Worm (Caenorhabditis elegans) whole organism, L2 larva: ENCODE data around the gene C50H2.4.
A peak's percentile ranks its signal among the peaks of the same experiment; 100 is the strongest.

Source experiments
- C34F6.9 ChIP-seq: fragments of 150-350 bp; optimal IDR thresholded peaks from 2 replicates; lab custom pipeline; 2014; ENCODE audit warnings: missing biosample characterization, missing genetic modification characterization
- F13H6.1 ChIP-seq: sonication (generic microtip); optimal IDR thresholded peaks from 2 replicates; lab custom pipeline; 2016; ENCODE audit warnings: missing genetic modification characterization, missing compliant biosample characterization
- R02D3.7 ChIP-seq: fragments of 150-350 bp; optimal IDR thresholded peaks from 2 replicates; lab custom pipeline; 2014; ENCODE audit warnings: missing biosample characterization, missing genetic modification characterization
- Y55F3AM.14 ChIP-seq: fragments of 200-800 bp; sonication (Bioruptor generic); optimal IDR thresholded peaks from 2 replicates; lab custom pipeline; 2018; ENCODE audit warnings: mild to moderate bottlenecking, missing genetic modification characterization, missing compliant biosample characterization
- alr-1 ChIP-seq: fragments of 150-350 bp; optimal IDR thresholded peaks from 2 replicates; lab custom pipeline; 2014; ENCODE audit warnings: missing biosample characterization, missing genetic modification characterization
- ama-1 ChIP-seq: fragments of 150-350 bp; optimal IDR thresholded peaks from 2 replicates; lab custom pipeline; 2018; ENCODE audit warnings: inconsistent platforms
- blmp-1 ChIP-seq: sonication (generic microtip); optimal IDR thresholded peaks from 2 replicates; lab custom pipeline; 2017; ENCODE audit warnings: missing genetic modification characterization, mild to moderate bottlenecking, missing compliant biosample characterization, antibody characterized with exemption, moderate library complexity; ENCODE audit not compliant: insufficient read depth
- crh-2 ChIP-seq: sonication (generic microtip); optimal IDR thresholded peaks from 2 replicates; lab custom pipeline; 2017; ENCODE audit warnings: missing biosample characterization, missing genetic modification characterization
- dmd-4 ChIP-seq: sonication (generic microtip); optimal IDR thresholded peaks from 2 replicates; lab custom pipeline; 2017; ENCODE audit warnings: missing biosample characterization, missing genetic modification characterization
- egl-27 ChIP-seq: sonication (generic microtip); optimal IDR thresholded peaks from 3 replicates; lab custom pipeline; 2017; ENCODE audit warnings: missing biosample characterization, missing genetic modification reagents, missing genetic modification characterization
- elt-1 ChIP-seq: fragments of 150-350 bp; optimal IDR thresholded peaks from 2 replicates; lab custom pipeline; 2014; ENCODE audit warnings: missing biosample characterization, missing genetic modification characterization
- elt-3 ChIP-seq: sonication (generic microtip); optimal IDR thresholded peaks from 2 replicates; lab custom pipeline; 2017; ENCODE audit warnings: missing biosample characterization, missing genetic modification characterization
- fos-1 ChIP-seq: fragments of 150-350 bp; optimal IDR thresholded peaks from 2 replicates; lab custom pipeline; 2014; ENCODE audit warnings: missing biosample characterization, missing genetic modification characterization
- lin-11 ChIP-seq: fragments of 150-350 bp; sonication (generic microtip); optimal IDR thresholded peaks from 2 replicates; lab custom pipeline; 2014; ENCODE audit warnings: missing biosample characterization, missing genetic modification characterization, inconsistent platforms, mixed read lengths
- lsy-2 ChIP-seq, 2 experiments: fragments of 150-350 bp in 1 of 2; sonication (generic microtip) in 1 of 2; optimal IDR thresholded peaks; 2 replicates each; lab custom pipeline; 2014 to 2017; ENCODE audit warnings: missing biosample characterization in 2 of 2, missing genetic modification characterization in 2 of 2
- mbf-1 ChIP-seq: sonication (generic microtip); optimal IDR thresholded peaks from 2 replicates; lab custom pipeline; 2017; ENCODE audit warnings: missing biosample characterization, missing genetic modification characterization
- mdl-1 ChIP-seq, 2 experiments: fragments of 150-350 bp in 1 of 2; sonication (generic microtip) in 1 of 2; optimal IDR thresholded peaks; 2 replicates each; lab custom pipeline; 2017; ENCODE audit warnings: missing biosample characterization in 2 of 2, missing genetic modification characterization in 2 of 2
- nhr-11 ChIP-seq: fragments of 150-350 bp; optimal IDR thresholded peaks from 2 replicates; lab custom pipeline; 2014; ENCODE audit warnings: missing biosample characterization, missing genetic modification characterization
- nhr-12 ChIP-seq: fragments of 150-350 bp; optimal IDR thresholded peaks from 2 replicates; lab custom pipeline; 2014; ENCODE audit warnings: missing biosample characterization, missing genetic modification characterization
- nhr-129 ChIP-seq: fragments of 150-350 bp; optimal IDR thresholded peaks from 2 replicates; lab custom pipeline; 2014; ENCODE audit warnings: missing biosample characterization, missing genetic modification characterization
- nhr-21 ChIP-seq: fragments of 150-350 bp; optimal IDR thresholded peaks from 2 replicates; lab custom pipeline; 2014; ENCODE audit warnings: missing biosample characterization, missing genetic modification characterization
- nhr-23 ChIP-seq: fragments of 150-350 bp; optimal IDR thresholded peaks from 2 replicates; lab custom pipeline; 2014; ENCODE audit warnings: missing biosample characterization, missing genetic modification reagents, missing genetic modification characterization
- nhr-25 ChIP-seq: fragments of 150-350 bp; sonication (generic microtip); optimal IDR thresholded peaks from 3 replicates; lab custom pipeline; 2014; ENCODE audit warnings: missing biosample characterization, missing genetic modification characterization
- nhr-6 ChIP-seq: fragments of 150-350 bp; optimal IDR thresholded peaks from 2 replicates; lab custom pipeline; 2014; ENCODE audit warnings: missing biosample characterization, missing genetic modification characterization
- nhr-77 ChIP-seq: fragments of 150-350 bp; optimal IDR thresholded peaks from 2 replicates; lab custom pipeline; 2014; ENCODE audit warnings: missing biosample characterization, missing genetic modification characterization
- peb-1 ChIP-seq: fragments of 150-350 bp; optimal IDR thresholded peaks from 2 replicates; lab custom pipeline; 2014; ENCODE audit warnings: missing biosample characterization, missing genetic modification characterization
- skn-1 ChIP-seq: sonication (generic microtip); optimal IDR thresholded peaks from 2 replicates; lab custom pipeline; 2017; ENCODE audit warnings: missing biosample characterization, missing genetic modification characterization
- sma-3 ChIP-seq: sonication (generic microtip); optimal IDR thresholded peaks from 2 replicates; lab custom pipeline; 2016; ENCODE audit warnings: missing genetic modification reagents, missing genetic modification characterization, missing compliant biosample characterization
- sma-9 ChIP-seq, 2 experiments: fragments of 150-350 bp in 1 of 2; sonication (generic microtip) in 1 of 2; optimal IDR thresholded peaks; 2 replicates each; lab custom pipeline; 2014 to 2016; ENCODE audit warnings: missing genetic modification characterization in 2 of 2, mild to moderate bottlenecking in 1 of 2, missing biosample characterization in 1 of 2, missing compliant biosample characterization in 1 of 2, missing genetic modification reagents in 1 of 2, moderate library complexity in 1 of 2
- snpc-4 ChIP-seq: fragments of 150-350 bp; optimal IDR thresholded peaks from 2 replicates; lab custom pipeline; 2014; ENCODE audit warnings: missing biosample characterization, missing genetic modification characterization
- unc-39 ChIP-seq: fragments of 150-350 bp; optimal IDR thresholded peaks from 2 replicates; lab custom pipeline; 2014; ENCODE audit warnings: missing biosample characterization, missing genetic modification characterization
- unc-55 ChIP-seq: fragments of 150-350 bp; sonication (generic microtip); optimal IDR thresholded peaks from 3 replicates; lab custom pipeline; 2014; ENCODE audit warnings: missing biosample characterization, missing genetic modification reagents, missing genetic modification characterization
- zag-1 ChIP-seq: fragments of 150-350 bp; optimal IDR thresholded peaks from 2 replicates; lab custom pipeline; 2014; ENCODE audit warnings: missing biosample characterization, missing genetic modification characterization
- ztf-11 ChIP-seq: sonication (generic microtip); optimal IDR thresholded peaks from 2 replicates; lab custom pipeline; 2017; ENCODE audit warnings: missing biosample characterization, missing genetic modification characterization

Gene C50H2.4

DNA sequence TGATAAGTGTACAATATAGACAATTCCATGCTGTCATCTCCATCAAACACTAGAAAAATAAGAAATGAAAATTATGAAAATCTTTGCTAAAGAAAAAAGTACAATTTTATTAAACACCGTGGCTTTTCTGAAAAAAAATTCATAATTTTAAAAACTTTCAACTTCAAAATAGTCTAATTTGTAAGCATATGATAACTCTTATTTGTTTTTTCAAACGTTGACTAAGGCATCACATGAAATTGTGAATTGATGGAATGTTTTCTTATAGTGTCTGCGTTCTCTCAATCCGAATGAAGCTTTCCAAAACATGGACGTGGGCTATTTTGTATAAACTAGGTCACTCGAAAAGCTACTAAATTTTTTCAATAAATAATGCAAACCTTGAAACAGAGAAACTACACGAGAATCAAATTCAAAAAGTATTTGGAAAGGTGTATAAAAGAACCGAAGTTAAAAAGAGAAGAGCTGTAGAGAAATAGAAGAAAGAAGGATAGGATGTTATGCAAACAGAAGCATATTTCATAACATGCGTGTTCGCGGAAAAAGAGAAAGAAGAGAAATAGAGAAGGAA lies 30.8 kb upstream of the C50H2.4 start, which contains the start of gene clp-9:
Gene clp-9 (minus strand): TSS at position 51 of the 571 bp plus-strand sequence.
- TF ChIP-seq lin-11 (no peak), unc-55 (GFP tag; lab: Kevin White, UChicago) (peak; percentile 77), C34F6.9 (peak; percentile 31)

- TF ChIP-seq nhr-23 (tag; lab: Kevin White, UChicago) (no peak), nhr-25 (no peak), F13H6.1 (no peak), nhr-6 (tag; lab: Kevin White, UChicago) (no peak), fos-1 (tag; lab: Kevin White, UChicago) (peak; percentile 57), peb-1 (tag; lab: Kevin White, UChicago) (no peak), lsy-2 (tag; optimal IDR thresholded peaks at IDR 0.05; lab: Kevin White, UChicago) (no peak), ztf-11 (tag; lab: Kevin White, UChicago) (no peak), crh-2 (tag; lab: Kevin White, UChicago) (peak; percentile 30)
Observed at ce11 chrV:9889629-9890028, 27.1 kb upstream of the C50H2.4 start, which contains the start of gene fshr-1. Gene fshr-1, plus strand, starts transcription at chrV:9889837.

ce11 chrV:9899278-9899677 lies 17.5 kb upstream of the C50H2.4 start, which contains the start of gene egl-47:
Gene egl-47, plus strand, starts transcription at chrV:9899578.
- no peak for TF ChIP-seq nhr-77 (tag; lab: Kevin White, UChicago)
- no peak for TF ChIP-seq sma-3
- no peak for TF ChIP-seq unc-39 (tag; lab: Kevin White, UChicago)

DNA sequence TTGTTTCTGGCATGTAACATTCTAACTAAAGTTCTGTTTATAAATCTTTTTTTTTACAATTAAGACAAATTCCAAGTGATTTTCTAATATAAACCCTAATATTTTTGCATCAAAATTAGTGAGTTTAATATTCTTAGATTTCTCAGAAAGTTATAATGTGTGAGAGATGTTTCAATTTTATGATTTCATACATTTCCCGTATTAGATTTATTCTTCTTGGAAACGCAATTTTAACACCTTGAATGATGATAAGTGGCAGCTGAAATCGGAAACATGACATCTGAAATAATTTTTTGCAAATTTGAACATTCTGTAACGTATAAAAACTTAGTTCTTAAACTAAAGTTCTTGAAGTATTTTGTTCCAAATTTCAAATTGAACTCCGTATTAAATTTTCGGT lies 15.6 kb upstream of the C50H2.4 start:
- no peak for TF ChIP-seq Y55F3AM.14 (GFP tag; lab: Kevin White, UChicago)
- TF ChIP-seq ama-1: no peak
- TF ChIP-seq unc-39 (tag; lab: Kevin White, UChicago): no peak
- TF ChIP-seq sma-9 (GFP tag; optimal IDR thresholded peaks at IDR 0.05; lab: Kevin White, UChicago): no peak
- no peak for TF ChIP-seq sma-9 (tag; optimal IDR thresholded peaks at IDR 0.05; lab: Kevin White, UChicago)
- TF ChIP-seq egl-27: no peak
- no peak for TF ChIP-seq zag-1 (tag; lab: Kevin White, UChicago)
- no peak for TF ChIP-seq peb-1 (tag; lab: Kevin White, UChicago)
- no peak for TF ChIP-seq alr-1 (tag; lab: Kevin White, UChicago)
- no peak for TF ChIP-seq mbf-1 (tag; lab: Kevin White, UChicago)
- TF ChIP-seq sma-3: no peak
- no peak for TF ChIP-seq nhr-12 (tag; lab: Kevin White, UChicago)
- no peak for TF ChIP-seq nhr-23 (tag; lab: Kevin White, UChicago)
- no peak for TF ChIP-seq nhr-6 (tag; lab: Kevin White, UChicago)

DNA sequence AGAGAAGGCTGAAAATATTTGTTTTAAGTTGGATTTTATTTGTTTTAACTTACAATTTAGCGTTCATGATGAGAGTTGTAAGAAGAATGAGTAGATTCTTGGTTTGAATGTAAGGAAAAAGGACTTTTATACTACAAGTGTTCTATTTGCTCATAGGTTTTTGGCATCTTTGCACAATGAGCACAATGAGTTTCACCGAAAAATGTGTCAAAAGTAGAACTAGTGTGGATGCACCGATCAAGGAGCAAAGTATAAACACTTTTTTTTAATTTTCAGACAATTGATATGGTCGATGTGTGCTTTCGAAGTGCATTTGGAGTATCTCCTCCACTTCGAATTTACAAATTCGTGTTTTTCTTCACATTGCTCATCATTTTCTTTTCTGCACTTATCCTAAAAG lies 10.7 kb upstream of the C50H2.4 start, which contains the start of gene fipr-11:
Gene fipr-11 (minus strand): TSS at position 101 of the 400 bp plus-strand sequence.
- TF ChIP-seq blmp-1 (no peak), elt-1 (tag; lab: Kevin White, UChicago) (no peak), C34F6.9 (no peak), peb-1 (tag; lab: Kevin White, UChicago) (no peak), snpc-4 (no peak), lin-11 (no peak), R02D3.7 (tag; lab: Kevin White, UChicago) (no peak), nhr-11 (no peak), dmd-4 (tag; lab: Kevin White, UChicago) (no peak), elt-3 (no peak), unc-39 (tag; lab: Kevin White, UChicago) (no peak)

DNA sequence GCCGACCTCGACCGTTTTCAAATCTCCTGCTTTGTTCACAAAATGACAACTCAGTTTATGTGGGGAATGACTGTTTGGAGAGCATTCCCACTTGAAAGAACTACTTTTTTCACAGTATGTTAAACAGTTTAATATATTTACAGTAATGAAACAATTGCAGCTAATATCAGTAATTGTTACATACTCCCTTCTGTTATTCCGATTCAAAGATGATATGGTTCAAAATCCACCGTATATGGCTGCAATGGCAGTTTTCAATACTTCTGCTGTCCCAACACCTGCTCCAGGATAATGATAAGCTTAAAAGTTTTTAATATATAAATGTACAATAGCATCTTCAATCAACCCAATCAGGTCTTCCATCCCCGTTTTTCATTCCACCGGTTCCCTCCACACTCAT lies 9.6 kb upstream of the C50H2.4 start:
- no peak for TF ChIP-seq alr-1 (tag; lab: Kevin White, UChicago)
- no peak for TF ChIP-seq nhr-21 (tag; lab: Kevin White, UChicago)
- TF ChIP-seq mdl-1 (tag; optimal IDR thresholded peaks at IDR 0.05; lab: Kevin White, UChicago): no peak
- no peak for TF ChIP-seq skn-1 (tag; lab: Kevin White, UChicago)
- no peak for TF ChIP-seq sma-3
- no peak for TF ChIP-seq nhr-6 (tag; lab: Kevin White, UChicago)
- no peak for TF ChIP-seq nhr-129 (tag; lab: Kevin White, UChicago)
